Fruit fly (Drosophila melanogaster) whole organism, embryonic: Measurements from ENCODE around the gene Srr.

Source experiments
- Antp ChIP-seq: fragments of 200-800 bp; sonication (Bioruptor generic); optimal IDR thresholded peaks from 3 replicates; lab custom pipeline; 2016; ENCODE audit warnings: missing biosample characterization, missing genetic modification characterization
- Atf3 ChIP-seq: fragments of 200-800 bp; sonication (Bioruptor generic); optimal IDR thresholded peaks from 3 replicates; lab custom pipeline; 2016; ENCODE audit warnings: missing biosample characterization, missing genetic modification characterization
- Atf6 ChIP-seq: fragments of 200-800 bp; sonication (Bioruptor generic); IDR thresholded peaks from 2 replicates; pipeline ENCODE4 v1.3.6; 2022; ENCODE audit warnings: missing biosample characterization, missing genetic modification characterization
- CG10366 ChIP-seq: fragments of 200-800 bp; sonication (Bioruptor generic); IDR thresholded peaks from 2 replicates; pipeline ENCODE4 v1.3.6; 2022; ENCODE audit warnings: missing biosample characterization, missing genetic modification characterization
- CG10959 ChIP-seq: fragments of 200-800 bp; sonication (Bioruptor generic); IDR thresholded peaks from 2 replicates; pipeline ENCODE4 v1.3.6; 2022; ENCODE audit warnings: missing biosample characterization, missing genetic modification characterization
- CG10979 ChIP-seq: fragments of 200-800 bp; sonication (Bioruptor generic); optimal IDR thresholded peaks from 2 replicates; lab custom pipeline; 2018; ENCODE audit warnings: missing biosample characterization, mild to moderate bottlenecking, missing genetic modification characterization, moderate library complexity
- CG11247 ChIP-seq: fragments of 200-800 bp; sonication (Bioruptor generic); IDR thresholded peaks from 2 replicates; pipeline ENCODE4 v1.3.6; 2022; ENCODE audit warnings: missing biosample characterization, missing genetic modification characterization
- CG11696 ChIP-seq: fragments of 200-800 bp; sonication (Bioruptor generic); IDR thresholded peaks from 2 replicates; pipeline ENCODE4 v1.3.6; 2022; ENCODE audit warnings: missing biosample characterization, missing genetic modification characterization
- CG13287 ChIP-seq: fragments of 200-800 bp; sonication (Bioruptor generic); IDR thresholded peaks from 2 replicates; pipeline ENCODE4 v1.3.6; 2022; ENCODE audit warnings: missing biosample characterization, missing genetic modification characterization; ENCODE audit not compliant: partially characterized antibody
- CG14441 ChIP-seq: fragments of 200-800 bp; sonication (Bioruptor generic); IDR thresholded peaks from 2 replicates; pipeline ENCODE4 v1.3.6; 2022; ENCODE audit warnings: missing biosample characterization, missing genetic modification characterization
- CG15479 ChIP-seq: fragments of 200-800 bp; sonication (Bioruptor generic); optimal IDR thresholded peaks from 3 replicates; lab custom pipeline; 2019; ENCODE audit warnings: missing biosample characterization, mild to moderate bottlenecking, missing genetic modification characterization, moderate library complexity
- CG16863 ChIP-seq: fragments of 200-800 bp; sonication (Bioruptor generic); optimal IDR thresholded peaks from 3 replicates; lab custom pipeline; 2016; ENCODE audit warnings: missing biosample characterization, missing genetic modification characterization
- CG17186 ChIP-seq: fragments of 200-800 bp; sonication (Bioruptor generic); optimal IDR thresholded peaks from 3 replicates; lab custom pipeline; 2017; ENCODE audit warnings: missing biosample characterization, missing genetic modification reagents, missing genetic modification characterization
- CG18262 ChIP-seq: fragments of 200-800 bp; optimal IDR thresholded peaks from 3 replicates; lab custom pipeline; 2019; ENCODE audit warnings: missing biosample characterization, mild to moderate bottlenecking, missing genetic modification characterization, moderate library complexity
- CG18476 ChIP-seq: fragments of 200-800 bp; sonication (Bioruptor generic); optimal IDR thresholded peaks from 2 replicates; lab custom pipeline; 2016; ENCODE audit warnings: missing biosample characterization, mild to moderate bottlenecking, missing genetic modification characterization
- CG18599 ChIP-seq: fragments of 200-800 bp; sonication (Bioruptor generic); optimal IDR thresholded peaks from 3 replicates; lab custom pipeline; 2017; ENCODE audit warnings: missing biosample characterization, missing genetic modification characterization, mild to moderate bottlenecking, moderate library complexity, missing genetic modification reagents
- CG2678 ChIP-seq: fragments of 200-800 bp; sonication (Bioruptor generic); optimal IDR thresholded peaks from 3 replicates; lab custom pipeline; 2019; ENCODE audit warnings: missing biosample characterization, mild to moderate bottlenecking, missing genetic modification characterization, moderate library complexity
- CG30431 ChIP-seq: fragments of 200-800 bp; sonication (Bioruptor generic); optimal IDR thresholded peaks from 2 replicates; lab custom pipeline; 2017; ENCODE audit warnings: missing biosample characterization, missing genetic modification characterization
- CG32532 ChIP-seq: fragments of 200-800 bp; sonication (Bioruptor generic); IDR thresholded peaks from 2 replicates; pipeline ENCODE4 v1.3.6; 2022; ENCODE audit warnings: missing biosample characterization, missing genetic modification characterization
- CG32772 ChIP-seq: fragments of 200-800 bp; sonication (Bioruptor generic); IDR thresholded peaks from 2 replicates; pipeline ENCODE4 v1.3.6; 2022; ENCODE audit warnings: missing biosample characterization, missing genetic modification characterization
- CG3407 ChIP-seq: fragments of 200-800 bp; sonication (Bioruptor generic); optimal IDR thresholded peaks from 2 replicates; lab custom pipeline; 2018; ENCODE audit warnings: missing biosample characterization, mild to moderate bottlenecking, missing genetic modification characterization
- CG6654 ChIP-seq: fragments of 200-800 bp; sonication (Bioruptor generic); optimal IDR thresholded peaks from 2 replicates; lab custom pipeline; 2017; ENCODE audit warnings: missing biosample characterization, mild to moderate bottlenecking, missing genetic modification characterization
- CG6683 ChIP-seq: fragments of 200-800 bp; sonication (Bioruptor generic); optimal IDR thresholded peaks from 2 replicates; lab custom pipeline; 2017; ENCODE audit warnings: missing biosample characterization, mild to moderate bottlenecking, missing genetic modification characterization, missing genetic modification reagents
- CG6791 ChIP-seq: fragments of 200-800 bp; sonication (Bioruptor generic); IDR thresholded peaks from 3 replicates; pipeline ENCODE4 v1.3.6; 2022; ENCODE audit warnings: missing biosample characterization, missing genetic modification characterization; ENCODE audit not compliant: partially characterized antibody
- CG7839 ChIP-seq: fragments of 200-800 bp; sonication (Bioruptor generic); optimal IDR thresholded peaks from 3 replicates; lab custom pipeline; 2018; ENCODE audit warnings: missing biosample characterization, mild to moderate bottlenecking, missing genetic modification characterization, moderate library complexity
- CG8359 ChIP-seq: fragments of 200-800 bp; sonication (Bioruptor generic); optimal IDR thresholded peaks from 2 replicates; lab custom pipeline; 2017; ENCODE audit warnings: missing biosample characterization, mild to moderate bottlenecking, missing genetic modification characterization, borderline replicate concordance
- CG8924 ChIP-seq: fragments of 200-800 bp; optimal IDR thresholded peaks from 3 replicates; lab custom pipeline; 2019; ENCODE audit warnings: missing biosample characterization, mild to moderate bottlenecking, missing genetic modification characterization, moderate library complexity
- CG9215 ChIP-seq: fragments of 200-800 bp; sonication (Bioruptor generic); IDR thresholded peaks from 2 replicates; pipeline ENCODE4 v1.3.6; 2022; ENCODE audit warnings: missing biosample characterization, missing genetic modification characterization
- Chrac-16 ChIP-seq: fragments of 200-800 bp; sonication (Bioruptor generic); optimal IDR thresholded peaks from 3 replicates; lab custom pipeline; 2016; ENCODE audit warnings: missing biosample characterization, missing genetic modification characterization
- Dref ChIP-seq: fragments of 200-800 bp; sonication (Bioruptor generic); IDR thresholded peaks from 2 replicates; pipeline ENCODE4 v1.3.6; 2022; ENCODE audit warnings: missing biosample characterization, missing genetic modification characterization
- Ets65A ChIP-seq: fragments of 200-800 bp; sonication (Bioruptor generic); peaks from one replicate; lab custom pipeline; 2016; ENCODE audit warnings: missing biosample characterization, missing genetic modification characterization
- Ets97D ChIP-seq: fragments of 200-800 bp; sonication (Bioruptor generic); optimal IDR thresholded peaks from 3 replicates; lab custom pipeline; 2016; ENCODE audit warnings: missing biosample characterization, missing genetic modification characterization
- Gsc ChIP-seq: fragments of 200-800 bp; sonication (Bioruptor generic); IDR thresholded peaks from 2 replicates; pipeline ENCODE4 v1.3.6; 2022; ENCODE audit warnings: missing biosample characterization, missing genetic modification characterization
- MBD-R2 ChIP-seq: fragments of 200-800 bp; sonication (Bioruptor generic); IDR thresholded peaks from 2 replicates; pipeline ENCODE4 v1.3.6; 2022; ENCODE audit warnings: missing biosample characterization, missing genetic modification characterization
- Mrtf ChIP-seq: fragments of 200-800 bp; sonication (Bioruptor generic); IDR thresholded peaks from 3 replicates; pipeline ENCODE4 v1.3.6; 2022; ENCODE audit warnings: missing biosample characterization, missing genetic modification characterization
- Trl ChIP-seq, 3 experiments: fragments of >200 bp in 2 of 3; fragments of 200-800 bp in 1 of 3; sonication (Bioruptor generic) in 1 of 3; optimal IDR thresholded peaks; 2 replicates in 1 of 3; 3 replicates in 2 of 3; lab custom pipeline; 2016 to 2017; ENCODE audit warnings: missing biosample characterization in 1 of 3, missing genetic modification characterization in 1 of 3
- ash1 ChIP-seq: fragments of 200-800 bp; sonication (Bioruptor generic); optimal IDR thresholded peaks from 2 replicates; lab custom pipeline; 2018; ENCODE audit warnings: missing biosample characterization, mild to moderate bottlenecking, missing genetic modification characterization
- bbx ChIP-seq: fragments of 200-800 bp; sonication (Bioruptor generic); IDR thresholded peaks from 2 replicates; pipeline ENCODE4 v1.3.6; 2022; ENCODE audit warnings: missing biosample characterization, missing genetic modification characterization; ENCODE audit not compliant: partially characterized antibody
- bcd ChIP-seq: fragments of 200-800 bp; sonication (Bioruptor generic); optimal IDR thresholded peaks from 2 replicates; lab custom pipeline; 2017; ENCODE audit warnings: missing biosample characterization, mild to moderate bottlenecking, missing genetic modification characterization
- btn ChIP-seq: fragments of 200-800 bp; sonication (Bioruptor generic); optimal IDR thresholded peaks from 2 replicates; lab custom pipeline; 2016; ENCODE audit warnings: missing biosample characterization, missing genetic modification characterization
- ci ChIP-seq: fragments of 200-800 bp; sonication (Bioruptor generic); IDR thresholded peaks from 3 replicates; pipeline ENCODE4 v1.3.6; 2022; ENCODE audit warnings: missing biosample characterization, missing genetic modification characterization
- gsb ChIP-seq: fragments of 200-800 bp; sonication (Bioruptor generic); IDR thresholded peaks from 2 replicates; pipeline ENCODE4 v1.3.6; 2022; ENCODE audit warnings: missing biosample characterization, missing genetic modification characterization
- inv ChIP-seq: fragments of 200-800 bp; sonication (Bioruptor generic); IDR thresholded peaks from 2 replicates; pipeline ENCODE4 v1.3.6; 2022; ENCODE audit warnings: missing biosample characterization, missing genetic modification characterization; ENCODE audit not compliant: partially characterized antibody
- jing ChIP-seq: fragments of 200-800 bp; sonication (Bioruptor generic); optimal IDR thresholded peaks from 2 replicates; lab custom pipeline; 2018; ENCODE audit warnings: missing biosample characterization, mild to moderate bottlenecking, missing genetic modification characterization
- lab ChIP-seq: fragments of 200-800 bp; sonication (Bioruptor generic); optimal IDR thresholded peaks from 3 replicates; lab custom pipeline; 2017; ENCODE audit warnings: missing biosample characterization, missing genetic modification characterization, mild to moderate bottlenecking, moderate library complexity, missing genetic modification reagents
- pita ChIP-seq: fragments of 200-800 bp; sonication (Bioruptor generic); optimal IDR thresholded peaks from 2 replicates; lab custom pipeline; 2017; ENCODE audit warnings: missing biosample characterization, mild to moderate bottlenecking, missing genetic modification characterization
- repo ChIP-seq: fragments of 200-800 bp; sonication (Bioruptor generic); optimal IDR thresholded peaks from 2 replicates; lab custom pipeline; 2016; ENCODE audit warnings: missing biosample characterization, missing genetic modification characterization
- sr ChIP-seq: fragments of 200-800 bp; sonication (Bioruptor generic); IDR thresholded peaks from 3 replicates; pipeline ENCODE4 v1.3.6; 2022; ENCODE audit warnings: missing biosample characterization, missing genetic modification characterization
- tgo ChIP-seq: fragments of 200-800 bp; sonication (Bioruptor generic); IDR thresholded peaks from 3 replicates; pipeline ENCODE4 v1.3.6; 2022; ENCODE audit warnings: missing biosample characterization, missing genetic modification characterization
- toy ChIP-seq: fragments of 200-800 bp; sonication (Bioruptor generic); IDR thresholded peaks from 2 replicates; pipeline ENCODE4 v1.3.6; 2022; ENCODE audit warnings: missing biosample characterization, missing genetic modification characterization
- vfl ChIP-seq: fragments of 200-800 bp; sonication (Bioruptor generic); optimal IDR thresholded peaks from 2 replicates; lab custom pipeline; 2016; ENCODE audit warnings: missing biosample characterization, missing genetic modification characterization

The Srr gene

dm6 chr3R:9399951-9400392 lies 34.8 kb downstream of the Srr start, which contains the start of gene CG34117 (continued):
- TF ChIP-seq Mrtf (GFP tag; lab: Robert Waterston, UW) (peak; percentile 36; the same call in 2 of the 3 replicates), sr (GFP tag; lab: Robert Waterston, UW) (0 out of 3 replicates have a peak, but pooled peaks have one; percentile 16), pita (GFP tag; lab: Kevin White, UChicago) (no peak), CG32532 (peak; percentile 90), Atf3 (GFP tag; lab: Kevin White, UChicago) (peak; percentile 34), CG16863 (GFP tag; lab: Kevin White, UChicago) (peak; percentile 41), ash1 (no peak), Trl (optimal IDR thresholded peaks at IDR 0.05; lab: Kevin White, UChicago) (no peak), Trl (GFP tag; optimal IDR thresholded peaks at IDR 0.05; lab: Kevin White, UChicago) (peak; percentile 56), CG6791 (GFP tag; lab: Robert Waterston, UW) (no peak), CG30431 (peak; percentile 27), Ets65A (GFP tag; lab: Kevin White, UChicago) (no peak), CG8924 (peak; percentile 88), CG11247 (GFP tag; lab: Robert Waterston, UW) (peak; percentile 73), lab (GFP tag; lab: Kevin White, UChicago) (peak; percentile 86), toy (GFP tag; lab: Robert Waterston, UW) (no peak), CG10959 (GFP tag; lab: Robert Waterston, UW) (peak; percentile 69), repo (GFP tag; lab: Kevin White, UChicago) (peak; percentile 18), Dref (GFP tag; lab: Robert Waterston, UW) (no peak), CG7839 (tag; lab: Kevin White, UChicago) (peak; percentile 81), inv (GFP tag; lab: Robert Waterston, UW) (no peak), vfl (peak; percentile 64), CG14441 (GFP tag; lab: Robert Waterston, UW) (peak; percentile 75; the same call in 1 of the 2 replicates), Ets97D (peak; percentile 41), CG6683 (GFP tag; lab: Kevin White, UChicago) (peak; percentile 57), Chrac-16 (GFP tag; lab: Kevin White, UChicago) (peak; percentile 84), MBD-R2 (GFP tag; lab: Robert Waterston, UW) (peak; percentile 94), bcd (GFP tag; lab: Kevin White, UChicago) (peak; percentile 61), CG6654 (GFP tag; lab: Kevin White, UChicago) (no peak), CG9215 (peak; percentile 61), tgo (peak; percentile 82), btn (GFP tag; lab: Kevin White, UChicago) (no peak), CG18262 (tag; lab: Kevin White, UChicago) (peak; percentile 79), bbx (GFP tag; lab: Robert Waterston, UW) (no peak), CG17186 (peak; percentile 13), CG11696 (GFP tag; lab: Robert Waterston, UW) (peak; percentile 60), CG13287 (peak; percentile 56), jing (GFP tag; lab: Kevin White, UChicago) (peak; percentile 22), CG10979 (tag; lab: Kevin White, UChicago) (peak; percentile 75), CG18476 (GFP tag; lab: Kevin White, UChicago) (peak; percentile 80), CG8359 (no peak), CG2678 (tag; lab: Kevin White, UChicago) (peak; percentile 85), gsb (GFP tag; lab: Robert Waterston, UW) (peak; percentile 58), CG18599 (GFP tag; lab: Kevin White, UChicago) (peak; percentile 88), Atf6 (peak; percentile 82), Antp (GFP tag; lab: Kevin White, UChicago) (peak; percentile 45), CG15479 (GFP tag; lab: Kevin White, UChicago) (no peak), ci (GFP tag; lab: Robert Waterston, UW) (peak; percentile 84), CG10366 (peak; percentile 82), CG32772 (GFP tag; lab: Robert Waterston, UW) (peak; percentile 78), Gsc (GFP tag; lab: Robert Waterston, UW) (no peak), CG3407 (GFP tag; lab: Kevin White, UChicago) (peak; percentile 13)
